Fruit fly (Drosophila melanogaster) whole organism, embryonic: Measurements from ENCODE around the gene CG15221.
"Not testable (repeated sequence)": the region's sequence is repeated elsewhere in the genome, so short reads cannot be mapped to it uniquely, and the experiment has no call there.

ENCODE experiments used
- CG3407 ChIP-seq: fragments of 200-800 bp; sonication (Bioruptor generic); optimal IDR thresholded peaks from 2 replicates; lab custom pipeline; 2018; ENCODE audit warnings: missing biosample characterization, mild to moderate bottlenecking, missing genetic modification characterization
- cad ChIP-seq: fragments of >200 bp; optimal IDR thresholded peaks from 2 replicates; lab custom pipeline; 2017; ENCODE audit warnings: missing biosample characterization, missing genetic modification characterization
- fd102C ChIP-seq: fragments of 200-800 bp; sonication (Bioruptor generic); optimal IDR thresholded peaks from 2 replicates; lab custom pipeline; 2018; ENCODE audit warnings: missing biosample characterization, mild to moderate bottlenecking, missing genetic modification characterization, moderate library complexity
- fru ChIP-seq: fragments of >200 bp; optimal IDR thresholded peaks from 2 replicates; lab custom pipeline; 2017
- kni ChIP-seq: fragments of 200-800 bp; sonication (Bioruptor generic); optimal IDR thresholded peaks from 3 replicates; lab custom pipeline; 2017; ENCODE audit warnings: mild to moderate bottlenecking, missing biosample characterization, missing genetic modification reagents, missing genetic modification characterization
- lola ChIP-seq, 3 experiments: fragments of >200 bp in 2 of 3; fragments of 200-800 bp in 1 of 3; sonication (Bioruptor generic) in 1 of 3; optimal IDR thresholded peaks; 2 replicates each; lab custom pipeline; 2017 to 2019; ENCODE audit warnings: missing biosample characterization in 3 of 3, missing genetic modification characterization in 3 of 3, mild to moderate bottlenecking in 1 of 3, moderate library complexity in 1 of 3

DNA sequence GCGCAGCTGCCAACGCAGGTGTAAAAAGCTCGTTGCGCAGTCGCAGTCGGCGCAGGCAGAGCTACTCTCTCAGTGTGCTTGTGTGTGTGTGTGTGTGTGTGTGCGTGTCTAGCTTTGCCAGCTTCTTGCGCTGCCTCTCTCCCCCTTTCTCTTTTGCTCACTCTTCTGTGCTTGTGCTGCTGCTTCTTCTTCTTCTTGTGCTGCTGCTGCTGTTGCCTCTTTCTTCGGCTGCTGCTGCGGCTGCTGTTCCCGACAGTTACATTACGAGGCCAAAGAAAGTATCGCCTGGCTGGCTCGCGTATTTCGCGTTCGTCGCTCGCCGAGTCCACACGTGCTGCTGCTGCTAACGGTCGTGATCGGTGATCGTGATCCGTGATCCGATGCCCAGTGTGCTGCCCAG is 29.9 kb downstream of the CG15221 start, which contains the start of gene m:
- not testable (repeated sequence) for TF ChIP-seq fd102C; CG3407; cad (GFP tag; lab: Kevin White, UChicago); lola (GFP tag; optimal IDR thresholded peaks at IDR 0.05; lab: Kevin White, UChicago); kni (GFP tag; lab: Kevin White, UChicago); fru
